Fruit fly (Drosophila melanogaster) whole organism, prepupa: ENCODE data around the gene Cp19.
A peak's percentile ranks its signal among the peaks of the same experiment; 100 is the strongest.

ENCODE experiments used
- Blimp-1 ChIP-seq: fragments of 200-800 bp; sonication (Bioruptor generic); optimal IDR thresholded peaks from 3 replicates; lab custom pipeline; 2017; ENCODE audit warnings: missing biosample characterization, missing genetic modification characterization, mild to moderate bottlenecking, moderate library complexity, missing genetic modification reagents
- CG10631 ChIP-seq: fragments of 200-800 bp; sonication (Bioruptor generic); optimal IDR thresholded peaks from 2 replicates; lab custom pipeline; 2016; ENCODE audit warnings: missing biosample characterization, missing genetic modification characterization
- CG10669 ChIP-seq: fragments of 200-800 bp; sonication (Bioruptor generic); optimal IDR thresholded peaks from 3 replicates; lab custom pipeline; 2018; ENCODE audit warnings: missing biosample characterization, mild to moderate bottlenecking, missing genetic modification characterization, moderate library complexity
- CG11762 ChIP-seq: fragments of 200-800 bp; sonication (Bioruptor generic); optimal IDR thresholded peaks from 3 replicates; lab custom pipeline; 2016; ENCODE audit warnings: missing biosample characterization, missing genetic modification characterization; ENCODE audit not compliant: insufficient read depth
- CG1621 ChIP-seq: fragments of 200-800 bp; sonication (Bioruptor generic); optimal IDR thresholded peaks from 3 replicates; lab custom pipeline; 2018; ENCODE audit warnings: missing biosample characterization, mild to moderate bottlenecking, missing genetic modification characterization
- CG16779 ChIP-seq: fragments of 200-800 bp; sonication (Bioruptor generic); optimal IDR thresholded peaks from 3 replicates; lab custom pipeline; 2017; ENCODE audit warnings: missing biosample characterization, mild to moderate bottlenecking, missing genetic modification characterization
- CG3032 ChIP-seq: fragments of 200-800 bp; optimal IDR thresholded peaks from 2 replicates; lab custom pipeline; 2019; ENCODE audit warnings: missing biosample characterization, mild to moderate bottlenecking, missing genetic modification characterization, moderate library complexity
- CG31627 ChIP-seq: fragments of 200-800 bp; sonication (Bioruptor generic); optimal IDR thresholded peaks from 3 replicates; lab custom pipeline; 2016; ENCODE audit warnings: missing biosample characterization, missing genetic modification characterization
- CG32006 ChIP-seq: fragments of 200-800 bp; sonication (Bioruptor generic); optimal IDR thresholded peaks from 3 replicates; lab custom pipeline; 2017; ENCODE audit warnings: missing biosample characterization, mild to moderate bottlenecking, missing genetic modification characterization
- CG34406 ChIP-seq: fragments of 200-800 bp; sonication (Bioruptor generic); optimal IDR thresholded peaks from 3 replicates; lab custom pipeline; 2016; ENCODE audit warnings: missing biosample characterization, missing genetic modification characterization
- CG3919 ChIP-seq: fragments of 200-800 bp; sonication (Bioruptor generic); optimal IDR thresholded peaks from 3 replicates; lab custom pipeline; 2016; ENCODE audit warnings: missing biosample characterization, missing genetic modification characterization
- CG6163 ChIP-seq: fragments of 200-800 bp; sonication (Bioruptor generic); IDR thresholded peaks from 3 replicates; pipeline ENCODE4 v1.3.6; 2022; ENCODE audit warnings: missing biosample characterization, missing genetic modification characterization
- CG6276 ChIP-seq: fragments of 200-800 bp; sonication (Bioruptor generic); optimal IDR thresholded peaks from 2 replicates; lab custom pipeline; 2017; ENCODE audit warnings: missing biosample characterization, mild to moderate bottlenecking, missing genetic modification characterization
- CG6792 ChIP-seq: fragments of 200-800 bp; sonication (Bioruptor generic); optimal IDR thresholded peaks from 3 replicates; lab custom pipeline; 2016; ENCODE audit warnings: missing biosample characterization, missing genetic modification characterization
- CG6808 ChIP-seq: fragments of 200-800 bp; sonication (Bioruptor generic); optimal IDR thresholded peaks from 3 replicates; lab custom pipeline; 2017; ENCODE audit warnings: missing biosample characterization, missing genetic modification characterization, mild to moderate bottlenecking, moderate library complexity, missing genetic modification reagents
- CG6854 ChIP-seq: fragments of 200-800 bp; sonication (Bioruptor generic); optimal IDR thresholded peaks from 2 replicates; lab custom pipeline; 2017; ENCODE audit warnings: missing biosample characterization, mild to moderate bottlenecking, missing genetic modification characterization
- CG7368 ChIP-seq: fragments of 200-800 bp; sonication (Bioruptor generic); optimal IDR thresholded peaks from 3 replicates; lab custom pipeline; 2016; ENCODE audit warnings: missing biosample characterization, missing genetic modification characterization
- CG8319 ChIP-seq: fragments of 200-800 bp; sonication (Bioruptor generic); optimal IDR thresholded peaks from 3 replicates; lab custom pipeline; 2016; ENCODE audit warnings: missing biosample characterization, missing genetic modification characterization
- CG8632 ChIP-seq: fragments of 200-800 bp; sonication (Bioruptor generic); optimal IDR thresholded peaks from 3 replicates; lab custom pipeline; 2016; ENCODE audit warnings: missing biosample characterization, missing genetic modification characterization
- CG9139 ChIP-seq: fragments of 200-800 bp; sonication (Bioruptor generic); optimal IDR thresholded peaks from 3 replicates; lab custom pipeline; 2017; ENCODE audit warnings: missing biosample characterization, mild to moderate bottlenecking, missing genetic modification characterization
- Eip75B ChIP-seq: fragments of 200-800 bp; sonication (Bioruptor generic); optimal IDR thresholded peaks from 3 replicates; lab custom pipeline; 2016; ENCODE audit warnings: missing biosample characterization, missing genetic modification characterization
- Eip78C ChIP-seq: fragments of 200-800 bp; sonication (Bioruptor generic); peaks from one replicate; lab custom pipeline; 2016; ENCODE audit warnings: missing biosample characterization, missing genetic modification characterization
- Eip93F ChIP-seq: fragments of 200-800 bp; sonication (Bioruptor generic); optimal IDR thresholded peaks from 2 replicates; lab custom pipeline; 2016; ENCODE audit warnings: missing biosample characterization, mild to moderate bottlenecking, missing genetic modification characterization
- Ets21C ChIP-seq: fragments of 200-800 bp; sonication (Bioruptor generic); optimal IDR thresholded peaks from 3 replicates; lab custom pipeline; 2016; ENCODE audit warnings: missing biosample characterization, missing genetic modification characterization
- Ets96B ChIP-seq: fragments of 200-800 bp; optimal IDR thresholded peaks from 2 replicates; lab custom pipeline; 2019; ENCODE audit warnings: missing biosample characterization, mild to moderate bottlenecking, missing genetic modification characterization, moderate library complexity
- Gug ChIP-seq: fragments of 200-800 bp; sonication (Bioruptor generic); IDR thresholded peaks from 2 replicates; pipeline ENCODE4 v1.3.6; 2022; ENCODE audit warnings: missing biosample characterization, missing genetic modification characterization
- Hr38 ChIP-seq: sonication (Bioruptor generic); optimal IDR thresholded peaks from 2 replicates; lab custom pipeline; 2016; ENCODE audit warnings: missing biosample characterization, missing genetic modification characterization
- Hr39 ChIP-seq: fragments of 200-800 bp; sonication (Bioruptor generic); optimal IDR thresholded peaks from 2 replicates; lab custom pipeline; 2016; ENCODE audit warnings: missing biosample characterization, missing genetic modification characterization
- Hr4 ChIP-seq: fragments of 200-800 bp; sonication (Bioruptor generic); optimal IDR thresholded peaks from 3 replicates; lab custom pipeline; 2016; ENCODE audit warnings: missing biosample characterization, missing genetic modification characterization
- Lpt ChIP-seq: fragments of 200-800 bp; sonication (Bioruptor generic); optimal IDR thresholded peaks from 3 replicates; lab custom pipeline; 2016; ENCODE audit warnings: missing biosample characterization, missing genetic modification characterization
- Met ChIP-seq: fragments of 200-800 bp; sonication (Bioruptor generic); optimal IDR thresholded peaks from 3 replicates; lab custom pipeline; 2016; ENCODE audit warnings: missing biosample characterization, missing genetic modification characterization
- OdsH ChIP-seq: fragments of 200-800 bp; sonication (Bioruptor generic); optimal IDR thresholded peaks from 3 replicates; lab custom pipeline; 2016; ENCODE audit warnings: missing biosample characterization, missing genetic modification characterization
- Smox ChIP-seq: fragments of 200-800 bp; sonication (Bioruptor generic); optimal IDR thresholded peaks from 3 replicates; lab custom pipeline; 2016; ENCODE audit warnings: missing biosample characterization, missing genetic modification characterization
- Sox102F ChIP-seq: fragments of 200-800 bp; sonication (Bioruptor generic); optimal IDR thresholded peaks from 2 replicates; lab custom pipeline; 2016; ENCODE audit warnings: missing biosample characterization, mild to moderate bottlenecking, missing genetic modification characterization
- Sox14 ChIP-seq: fragments of 200-800 bp; sonication (Bioruptor generic); optimal IDR thresholded peaks from 3 replicates; lab custom pipeline; 2016; ENCODE audit warnings: missing biosample characterization, missing genetic modification characterization
- Sox15 ChIP-seq: fragments of 200-800 bp; sonication (Bioruptor generic); optimal IDR thresholded peaks from 3 replicates; lab custom pipeline; 2016; ENCODE audit warnings: missing biosample characterization, missing genetic modification characterization
- achi ChIP-seq: fragments of 200-800 bp; sonication (Bioruptor generic); optimal IDR thresholded peaks from 3 replicates; lab custom pipeline; 2016; ENCODE audit warnings: missing biosample characterization, missing genetic modification characterization
- acj6 ChIP-seq: fragments of 200-800 bp; sonication (Bioruptor generic); optimal IDR thresholded peaks from 3 replicates; lab custom pipeline; 2016; ENCODE audit warnings: missing biosample characterization, missing genetic modification characterization
- cyc ChIP-seq: fragments of 200-800 bp; sonication (Bioruptor generic); optimal IDR thresholded peaks from 3 replicates; lab custom pipeline; 2016; ENCODE audit warnings: missing biosample characterization, missing genetic modification characterization
- dac ChIP-seq: fragments of 200-800 bp; sonication (Bioruptor generic); optimal IDR thresholded peaks from 2 replicates; lab custom pipeline; 2017; ENCODE audit warnings: missing biosample characterization, mild to moderate bottlenecking, missing genetic modification characterization
- dsx ChIP-seq: fragments of 200-800 bp; optimal IDR thresholded peaks from 3 replicates; lab custom pipeline; 2019; ENCODE audit warnings: missing biosample characterization, mild to moderate bottlenecking, missing genetic modification characterization, moderate library complexity; ENCODE audit not compliant: poor library complexity, severe bottlenecking
- eg ChIP-seq: fragments of 200-800 bp; sonication (Bioruptor generic); IDR thresholded peaks from 3 replicates; pipeline ENCODE4 v1.3.6; 2022; ENCODE audit warnings: missing biosample characterization, missing genetic modification characterization
- fd59A ChIP-seq: fragments of 200-800 bp; sonication (Bioruptor generic); optimal IDR thresholded peaks from 2 replicates; lab custom pipeline; 2017; ENCODE audit warnings: missing biosample characterization, mild to moderate bottlenecking, missing genetic modification characterization, missing genetic modification reagents
- fd85E ChIP-seq: fragments of 200-800 bp; sonication (Bioruptor generic); optimal IDR thresholded peaks from 3 replicates; lab custom pipeline; 2016; ENCODE audit warnings: missing biosample characterization, missing genetic modification characterization
- fkh ChIP-seq: fragments of 200-800 bp; sonication (Bioruptor generic); optimal IDR thresholded peaks from 3 replicates; lab custom pipeline; 2017; ENCODE audit warnings: missing biosample characterization, mild to moderate bottlenecking, missing genetic modification characterization, moderate library complexity
- net ChIP-seq: fragments of 200-800 bp; sonication (Bioruptor generic); optimal IDR thresholded peaks from 3 replicates; lab custom pipeline; 2016; ENCODE audit warnings: missing biosample characterization, missing genetic modification characterization
- pdm3 ChIP-seq: fragments of 200-800 bp; sonication (Bioruptor generic); optimal IDR thresholded peaks from 3 replicates; lab custom pipeline; 2016; ENCODE audit warnings: missing biosample characterization, missing genetic modification characterization
- salr ChIP-seq, 2 experiments: fragments of 200-800 bp; sonication (Bioruptor generic); optimal IDR thresholded peaks; 3 replicates each; lab custom pipeline; 2016 to 2018; ENCODE audit warnings: missing biosample characterization in 2 of 2, missing genetic modification characterization in 2 of 2, mild to moderate bottlenecking in 1 of 2
- spab ChIP-seq: fragments of 200-800 bp; sonication (Bioruptor generic); optimal IDR thresholded peaks from 2 replicates; lab custom pipeline; 2017; ENCODE audit warnings: missing biosample characterization, mild to moderate bottlenecking, missing genetic modification characterization, missing genetic modification reagents
- ss ChIP-seq, 2 experiments: fragments of 200-800 bp; sonication (Bioruptor generic); optimal IDR thresholded peaks; 2 replicates in 1 of 2; 3 replicates in 1 of 2; lab custom pipeline; 2017 to 2018; ENCODE audit warnings: mild to moderate bottlenecking in 2 of 2, missing biosample characterization in 2 of 2, missing genetic modification characterization in 2 of 2, moderate library complexity in 1 of 2
- vri ChIP-seq: fragments of 200-800 bp; sonication (Bioruptor generic); optimal IDR thresholded peaks from 3 replicates; lab custom pipeline; 2016; ENCODE audit warnings: missing biosample characterization, mild to moderate bottlenecking, missing genetic modification characterization

The Cp19 gene

DNA sequence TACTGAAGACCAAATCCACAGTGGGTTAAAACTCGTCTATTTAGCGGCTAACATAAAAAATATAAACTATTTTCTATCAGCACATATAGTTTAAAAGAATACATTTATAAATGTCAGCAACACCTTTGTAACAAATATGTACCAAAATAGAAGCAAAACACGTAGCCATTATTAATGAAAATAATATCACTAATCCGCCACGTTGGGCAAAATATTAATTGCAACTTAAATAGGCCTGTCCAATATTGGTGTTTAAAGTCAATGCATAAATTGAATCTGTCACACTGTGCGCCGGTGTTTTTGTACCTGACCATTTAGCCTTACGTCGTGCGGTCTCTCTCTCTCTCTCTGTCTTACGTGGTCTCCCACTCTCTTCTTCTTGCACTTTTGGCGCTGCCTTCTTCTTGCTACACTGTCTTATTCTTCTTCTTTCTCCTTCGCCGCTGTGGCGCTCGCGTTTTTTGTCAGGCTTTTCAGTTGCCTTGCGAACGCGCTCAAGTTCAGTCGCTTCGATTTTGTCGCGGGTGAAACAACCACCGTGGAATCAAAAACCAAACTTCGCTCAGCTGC lies 36.4 kb downstream of the Cp19 start:
- TF ChIP-seq fkh (GFP tag; lab: Kevin White, UChicago) (peak; percentile 72), Hr38 (GFP tag; lab: Kevin White, UChicago) (peak; percentile 39), CG10669 (peak; percentile 93), dsx (peak; percentile 55), CG6276 (GFP tag; lab: Kevin White, UChicago) (peak; percentile 96), salr (GFP tag; optimal IDR thresholded peaks at IDR 0.05; lab: Kevin White, UChicago) (peak; percentile 97 to 99), CG34406 (GFP tag; lab: Kevin White, UChicago) (peak; percentile 98), Hr39 (GFP tag; lab: Kevin White, UChicago) (peak; percentile 99), eg (GFP tag; lab: Robert Waterston, UW) (peak; percentile 96), CG6808 (GFP tag; lab: Kevin White, UChicago) (peak; percentile 98), acj6 (peak; percentile 99), CG6792 (GFP tag; lab: Kevin White, UChicago) (peak; percentile 98), CG31627 (GFP tag; lab: Kevin White, UChicago) (peak; percentile 99), Sox15 (GFP tag; lab: Kevin White, UChicago) (peak; percentile 99), CG7368 (GFP tag; lab: Kevin White, UChicago) (peak; percentile 97), cyc (GFP tag; lab: Kevin White, UChicago) (peak; percentile 99), CG10631 (peak; percentile 98), CG16779 (peak; percentile 88), CG11762 (peak; percentile 97), vri (peak; percentile 94), pdm3 (GFP tag; lab: Kevin White, UChicago) (peak; percentile 97), Eip93F (GFP tag; lab: Kevin White, UChicago) (peak; percentile 90), Lpt (GFP tag; lab: Kevin White, UChicago) (peak; percentile 87), dac (peak; percentile 96), CG3919 (GFP tag; lab: Kevin White, UChicago) (peak; percentile 94), CG8632 (GFP tag; lab: Kevin White, UChicago) (peak; percentile 98), Sox14 (GFP tag; lab: Kevin White, UChicago) (peak; percentile 99), CG1621 (tag; lab: Kevin White, UChicago) (peak; percentile 98), Eip78C (GFP tag; lab: Kevin White, UChicago) (peak; percentile 99), Smox (GFP tag; lab: Kevin White, UChicago) (peak; percentile 99), CG6163 (peak; percentile 94), Gug (GFP tag; lab: Robert Waterston, UW) (peak; percentile 97), spab (GFP tag; lab: Kevin White, UChicago) (peak; percentile 94), CG32006 (GFP tag; lab: Kevin White, UChicago) (peak; percentile 97), CG9139 (GFP tag; lab: Kevin White, UChicago) (peak; percentile 80), Met (GFP tag; lab: Kevin White, UChicago) (peak; percentile 99), CG3032 (tag; lab: Kevin White, UChicago) (peak; percentile 99), CG8319 (GFP tag; lab: Kevin White, UChicago) (peak; percentile 94), Eip75B (GFP tag; lab: Kevin White, UChicago) (peak; percentile 97), ss (GFP tag; optimal IDR thresholded peaks at IDR 0.05; lab: Kevin White, UChicago) (peak; percentile 94 to 98), OdsH (GFP tag; lab: Kevin White, UChicago) (peak; percentile 99), fd85E (GFP tag; lab: Kevin White, UChicago) (peak; percentile 95), achi (GFP tag; lab: Kevin White, UChicago) (peak; percentile 96), fd59A (peak; percentile 99), Ets96B (peak; percentile 95), Sox102F (GFP tag; lab: Kevin White, UChicago) (peak; percentile 98), Ets21C (GFP tag; lab: Kevin White, UChicago) (peak; percentile 98), Blimp-1 (GFP tag; lab: Kevin White, UChicago) (peak; percentile 94), net (peak; percentile 97), Hr4 (GFP tag; lab: Kevin White, UChicago) (peak; percentile 97), CG6854 (GFP tag; lab: Kevin White, UChicago) (peak; percentile 96)
